Worm (Caenorhabditis elegans) whole organism, young adult: ENCODE data around the gene twk-31.
A peak's percentile ranks its signal among the peaks of the same experiment; 100 is the strongest.

Source experiments
- B0336.3 ChIP-seq: fragments of 200-800 bp; sonication (Bioruptor generic); IDR thresholded peaks from 2 replicates; pipeline ENCODE4 v1.3.6; 2022; ENCODE audit warnings: missing genetic modification characterization, missing compliant biosample characterization
- K11D2.4 ChIP-seq: fragments of 200-800 bp; sonication (Bioruptor generic); IDR thresholded peaks from 2 replicates; pipeline ENCODE4 v1.3.6; 2022; ENCODE audit warnings: missing genetic modification reagents, missing genetic modification characterization, missing compliant biosample characterization
- aptf-2 ChIP-seq: fragments of 200-800 bp; sonication (Bioruptor generic); conservative IDR thresholded peaks from 2 replicates; pipeline ENCODE4 v1.3.6; 2022; ENCODE audit warnings: missing genetic modification reagents, missing genetic modification characterization, missing compliant biosample characterization
- aptf-3 ChIP-seq: fragments of 200-800 bp; sonication (Bioruptor generic); IDR thresholded peaks from 2 replicates; pipeline ENCODE4 v1.3.6; 2022; ENCODE audit warnings: missing genetic modification characterization, missing compliant biosample characterization
- atf-7 ChIP-seq: sonication (generic microtip); optimal IDR thresholded peaks from 2 replicates; lab custom pipeline; 2017; ENCODE audit warnings: mild to moderate bottlenecking, missing genetic modification characterization, missing compliant biosample characterization
- attf-5 ChIP-seq: fragments of 200-800 bp; sonication (Bioruptor generic); optimal IDR thresholded peaks from 2 replicates; lab custom pipeline; 2018; ENCODE audit warnings: mild to moderate bottlenecking, missing genetic modification characterization, missing compliant biosample characterization
- bed-2 ChIP-seq: fragments of 200-800 bp; sonication (Bioruptor generic); IDR thresholded peaks from 2 replicates; pipeline ENCODE4 v1.3.6; 2022; ENCODE audit warnings: missing genetic modification reagents, missing genetic modification characterization, missing compliant biosample characterization
- cebp-1 ChIP-seq, 2 experiments: fragments of 200-800 bp in 1 of 2; sonication (Bioruptor generic) in 1 of 2; sonication (generic microtip) in 1 of 2; IDR thresholded peaks in 1 of 2; optimal IDR thresholded peaks in 1 of 2; 2 replicates each; pipeline versions ENCODE4 v1.3.6 to Lab custom; 2017 to 2022; ENCODE audit warnings: missing compliant biosample characterization in 2 of 2, missing genetic modification characterization in 2 of 2, mild to moderate bottlenecking in 1 of 2, missing genetic modification reagents in 1 of 2, moderate library complexity in 1 of 2
- cebp-2 ChIP-seq: fragments of 200-800 bp; sonication (Bioruptor generic); IDR thresholded peaks from 2 replicates; pipeline ENCODE4 v1.3.6; 2022; ENCODE audit warnings: missing genetic modification characterization, missing compliant biosample characterization
- ceh-79 ChIP-seq: sonication (generic microtip); optimal IDR thresholded peaks from 2 replicates; lab custom pipeline; 2017; ENCODE audit warnings: mild to moderate bottlenecking, missing genetic modification characterization, missing compliant biosample characterization
- ceh-91 ChIP-seq: fragments of 200-800 bp; sonication (Bioruptor generic); IDR thresholded peaks from 2 replicates; pipeline ENCODE4 v1.3.6; 2022; ENCODE audit warnings: missing genetic modification reagents, missing genetic modification characterization, missing compliant biosample characterization
- die-1 ChIP-seq: sonication (generic microtip); optimal IDR thresholded peaks from 2 replicates; lab custom pipeline; 2016; ENCODE audit warnings: missing genotype, mild to moderate bottlenecking, missing genetic modification characterization, missing compliant biosample characterization
- dox-1 ChIP-seq: fragments of 200-800 bp; sonication (Bioruptor generic); IDR thresholded peaks from 2 replicates; pipeline ENCODE4 v1.3.6; 2022; ENCODE audit warnings: missing genetic modification reagents, missing genetic modification characterization, missing compliant biosample characterization
- dpff-1 ChIP-seq: sonication (generic microtip); optimal IDR thresholded peaks from 2 replicates; lab custom pipeline; 2017; ENCODE audit warnings: mild to moderate bottlenecking, missing genetic modification characterization, missing compliant biosample characterization
- efl-1 ChIP-seq: fragments of 150-350 bp; optimal IDR thresholded peaks from 2 replicates; lab custom pipeline; 2014; ENCODE audit warnings: missing biosample characterization, missing genetic modification reagents, missing genetic modification characterization
- egrh-3 ChIP-seq: fragments of 200-800 bp; sonication (Bioruptor generic); IDR thresholded peaks from 2 replicates; pipeline ENCODE4 v1.3.6; 2022; ENCODE audit warnings: missing genetic modification reagents, missing genetic modification characterization, missing compliant biosample characterization
- ekl-4 ChIP-seq: fragments of 200-800 bp; sonication (Bioruptor generic); IDR thresholded peaks from 2 replicates; pipeline ENCODE4 v1.3.6; 2022; ENCODE audit warnings: missing genetic modification reagents, missing genetic modification characterization, missing compliant biosample characterization
- hmg-1.2 ChIP-seq: fragments of 200-800 bp; sonication (Bioruptor generic); IDR thresholded peaks from 2 replicates; pipeline ENCODE4 v1.3.6; 2022; ENCODE audit warnings: missing genetic modification reagents, missing genetic modification characterization, missing compliant biosample characterization
- let-526 ChIP-seq: fragments of 200-800 bp; sonication (Bioruptor generic); IDR thresholded peaks from 2 replicates; pipeline ENCODE4 v1.3.6; 2022; ENCODE audit warnings: missing genetic modification reagents, missing genetic modification characterization, missing compliant biosample characterization
- let-607 ChIP-seq, 2 experiments: fragments of 200-800 bp in 1 of 2; sonication (Bioruptor generic) in 1 of 2; sonication (generic microtip) in 1 of 2; optimal IDR thresholded peaks; 2 replicates each; lab custom pipeline; 2016 to 2018; ENCODE audit warnings: mild to moderate bottlenecking in 2 of 2, missing compliant biosample characterization in 2 of 2, missing genetic modification characterization in 2 of 2, moderate library complexity in 2 of 2, missing genotype in 1 of 2
- lin-40 ChIP-seq: sonication (generic microtip); optimal IDR thresholded peaks from 2 replicates; lab custom pipeline; 2016; ENCODE audit warnings: missing genetic modification characterization, mild to moderate bottlenecking, missing compliant biosample characterization, missing genotype, missing genetic modification reagents
- madf-10 ChIP-seq: sonication (generic microtip); optimal IDR thresholded peaks from 2 replicates; lab custom pipeline; 2016; ENCODE audit warnings: mild to moderate bottlenecking, missing genetic modification characterization, missing compliant biosample characterization
- madf-6 ChIP-seq: fragments of 200-800 bp; sonication (Bioruptor generic); IDR thresholded peaks from 2 replicates; pipeline ENCODE4 v1.3.6; 2022; ENCODE audit warnings: missing genetic modification reagents, missing genetic modification characterization, missing compliant biosample characterization
- mcd-1 ChIP-seq: fragments of 200-800 bp; sonication (Bioruptor generic); IDR thresholded peaks from 2 replicates; pipeline ENCODE4 v1.3.6; 2022; ENCODE audit warnings: missing genetic modification reagents, missing genetic modification characterization, missing compliant biosample characterization
- mxl-1 ChIP-seq: sonication (generic microtip); optimal IDR thresholded peaks from 2 replicates; lab custom pipeline; 2016; ENCODE audit warnings: missing genetic modification characterization, missing compliant biosample characterization
- nfya-2 ChIP-seq: fragments of 200-800 bp; sonication (Bioruptor generic); IDR thresholded peaks from 2 replicates; pipeline ENCODE4 v1.3.6; 2022; ENCODE audit warnings: missing genetic modification reagents, missing genetic modification characterization, missing compliant biosample characterization
- nfyb-1 ChIP-seq: fragments of 200-800 bp; sonication (Bioruptor generic); IDR thresholded peaks from 2 replicates; pipeline ENCODE4 v1.3.6; 2022; ENCODE audit warnings: missing genetic modification reagents, missing genetic modification characterization, missing compliant biosample characterization
- nhr-27 ChIP-seq: fragments of 200-800 bp; sonication (Bioruptor generic); optimal IDR thresholded peaks from 2 replicates; lab custom pipeline; 2018; ENCODE audit warnings: mild to moderate bottlenecking, missing genetic modification characterization, moderate library complexity, missing compliant biosample characterization
- pbrm-1 ChIP-seq: fragments of 200-800 bp; sonication (Bioruptor generic); IDR thresholded peaks from 2 replicates; pipeline ENCODE4 v1.3.6; 2022; ENCODE audit warnings: missing genetic modification reagents, missing genetic modification characterization, missing compliant biosample characterization
- rcor-1 ChIP-seq: fragments of 200-800 bp; sonication (Bioruptor generic); IDR thresholded peaks from 2 replicates; pipeline ENCODE4 v1.3.6; 2022; ENCODE audit warnings: missing genetic modification reagents, missing genetic modification characterization, missing compliant biosample characterization
- rec-8 ChIP-seq, 2 experiments: sonication (generic microtip); optimal IDR thresholded peaks; 2 replicates each; lab custom pipeline; 2016; ENCODE audit warnings: mild to moderate bottlenecking in 2 of 2, missing genetic modification characterization in 2 of 2, missing genetic modification reagents in 2 of 2, missing genotype in 2 of 2, missing biosample characterization in 1 of 2, missing compliant biosample characterization in 1 of 2, moderate library complexity in 1 of 2
- repo-1 ChIP-seq: sonication (generic microtip); optimal IDR thresholded peaks from 2 replicates; lab custom pipeline; 2017; ENCODE audit warnings: mild to moderate bottlenecking, missing genetic modification characterization, missing compliant biosample characterization
- snpc-1.3 ChIP-seq: sonication (generic microtip); optimal IDR thresholded peaks from 2 replicates; lab custom pipeline; 2017; ENCODE audit warnings: missing genetic modification characterization, mild to moderate bottlenecking, missing compliant biosample characterization, antibody characterized with exemption, moderate library complexity, missing genotype, missing genetic modification reagents; ENCODE audit not compliant: insufficient read depth
- sptf-2 ChIP-seq: fragments of 200-800 bp; sonication (Bioruptor generic); optimal IDR thresholded peaks from 2 replicates; lab custom pipeline; 2018; ENCODE audit warnings: mild to moderate bottlenecking, missing genetic modification characterization, missing compliant biosample characterization
- tbx-9 ChIP-seq: sonication (generic microtip); optimal IDR thresholded peaks from 2 replicates; lab custom pipeline; 2016; ENCODE audit warnings: borderline replicate concordance, missing genetic modification characterization, inconsistent platforms, missing compliant biosample characterization
- xnd-1 ChIP-seq: sonication (generic microtip); optimal IDR thresholded peaks from 2 replicates; lab custom pipeline; 2016; ENCODE audit warnings: missing genotype, missing genetic modification reagents, missing genetic modification characterization, missing compliant biosample characterization
- zfh-2 ChIP-seq: fragments of 200-800 bp; sonication (Bioruptor generic); conservative IDR thresholded peaks from 2 replicates; pipeline ENCODE4 v1.3.6; 2022; ENCODE audit warnings: missing genetic modification reagents, missing genetic modification characterization, missing compliant biosample characterization
- ztf-25 ChIP-seq: fragments of 200-800 bp; sonication (Bioruptor generic); IDR thresholded peaks from 2 replicates; pipeline ENCODE4 v1.3.6; 2022; ENCODE audit warnings: missing genetic modification reagents, missing genetic modification characterization, missing compliant biosample characterization

twk-31 gene

DNA sequence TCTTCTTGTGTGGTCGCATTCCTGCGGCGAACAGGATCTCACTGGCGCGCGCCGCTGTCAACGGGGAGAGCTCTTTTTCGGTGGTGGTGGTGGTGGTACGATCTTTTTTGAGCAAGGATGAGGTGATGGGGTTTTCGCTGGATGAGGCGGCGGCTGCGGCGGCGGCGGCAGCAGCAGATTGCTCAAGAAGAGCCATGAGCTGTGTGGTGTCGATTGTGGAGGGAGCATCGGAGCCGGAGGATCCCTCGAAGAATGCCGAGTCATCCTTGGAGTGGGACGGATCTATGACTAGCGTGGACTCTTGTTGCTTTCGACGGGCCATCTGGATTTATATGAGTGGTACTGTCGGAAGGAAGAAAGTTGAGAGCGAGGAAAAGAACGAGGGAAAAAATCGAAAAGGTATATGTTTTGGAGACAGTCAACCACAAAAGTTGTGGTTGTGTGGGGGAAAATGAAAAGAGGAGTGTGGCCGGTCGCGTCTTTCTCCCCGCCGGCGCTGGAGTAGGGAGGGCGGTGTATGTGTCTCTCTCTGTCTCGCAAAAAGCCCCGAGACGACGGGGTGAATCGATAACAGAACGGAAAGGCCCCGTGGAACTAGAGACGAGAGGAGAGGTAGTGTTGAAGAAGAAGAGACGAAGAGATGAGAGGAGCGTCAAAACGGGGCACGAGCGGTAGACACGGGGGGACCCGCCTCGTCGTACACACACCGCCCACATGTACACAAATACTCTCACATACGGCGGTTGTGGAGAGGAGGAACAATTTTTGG, 56.1 kb downstream of the twk-31 start (continued):
- TF ChIP-seq bed-2 (GFP tag; lab: Robert Waterston, UW) (no peak), nfyb-1 (GFP tag; lab: Robert Waterston, UW) (no peak), tbx-9 (no peak), aptf-3 (GFP tag; lab: Robert Waterston, UW) (no peak), rcor-1 (GFP tag; lab: Robert Waterston, UW) (no peak), rec-8 (tag; optimal IDR thresholded peaks at IDR 0.05; lab: Kevin White, UChicago) (no peak), let-607 (tag; optimal IDR thresholded peaks at IDR 0.05; lab: Kevin White, UChicago) (peak in 1 of 2 experiments; percentile 1), sptf-2 (GFP tag; lab: Kevin White, UChicago) (no peak), madf-6 (GFP tag; lab: Robert Waterston, UW) (no peak; the same call in none of the 2 replicates), let-526 (no peak), nhr-27 (tag; lab: Kevin White, UChicago) (no peak), attf-5 (no peak), snpc-1.3 (tag; lab: Kevin White, UChicago) (no peak), ceh-79 (tag; lab: Kevin White, UChicago) (no peak), atf-7 (tag; lab: Kevin White, UChicago) (no peak), ekl-4 (GFP tag; lab: Robert Waterston, UW) (no peak), cebp-1 (GFP tag; IDR thresholded peaks at IDR 0.05; lab: Robert Waterston, UW) (no peak), cebp-1 (tag; optimal IDR thresholded peaks at IDR 0.05; lab: Kevin White, UChicago) (peak; percentile 18), pbrm-1 (GFP tag; lab: Robert Waterston, UW) (no peak), nfya-2 (GFP tag; lab: Robert Waterston, UW) (no peak), die-1 (tag; lab: Kevin White, UChicago) (no peak), dpff-1 (tag; lab: Kevin White, UChicago) (no peak), ceh-91 (GFP tag; lab: Robert Waterston, UW) (no peak), mxl-1 (no peak), hmg-1.2 (GFP tag; lab: Robert Waterston, UW) (peak; percentile 75; the same call in 1 of the 2 replicates), madf-10 (tag; lab: Kevin White, UChicago) (no peak), repo-1 (tag; lab: Kevin White, UChicago) (no peak), xnd-1 (tag; lab: Kevin White, UChicago) (no peak), aptf-2 (GFP tag; lab: Robert Waterston, UW) (no peak), efl-1 (GFP tag; lab: Kevin White, UChicago) (no peak), K11D2.4 (GFP tag; lab: Robert Waterston, UW) (no peak), B0336.3 (no peak), lin-40 (no peak), dox-1 (GFP tag; lab: Robert Waterston, UW) (no peak)
- TF ChIP-seq, all 124 proteins: peak for 9

DNA sequence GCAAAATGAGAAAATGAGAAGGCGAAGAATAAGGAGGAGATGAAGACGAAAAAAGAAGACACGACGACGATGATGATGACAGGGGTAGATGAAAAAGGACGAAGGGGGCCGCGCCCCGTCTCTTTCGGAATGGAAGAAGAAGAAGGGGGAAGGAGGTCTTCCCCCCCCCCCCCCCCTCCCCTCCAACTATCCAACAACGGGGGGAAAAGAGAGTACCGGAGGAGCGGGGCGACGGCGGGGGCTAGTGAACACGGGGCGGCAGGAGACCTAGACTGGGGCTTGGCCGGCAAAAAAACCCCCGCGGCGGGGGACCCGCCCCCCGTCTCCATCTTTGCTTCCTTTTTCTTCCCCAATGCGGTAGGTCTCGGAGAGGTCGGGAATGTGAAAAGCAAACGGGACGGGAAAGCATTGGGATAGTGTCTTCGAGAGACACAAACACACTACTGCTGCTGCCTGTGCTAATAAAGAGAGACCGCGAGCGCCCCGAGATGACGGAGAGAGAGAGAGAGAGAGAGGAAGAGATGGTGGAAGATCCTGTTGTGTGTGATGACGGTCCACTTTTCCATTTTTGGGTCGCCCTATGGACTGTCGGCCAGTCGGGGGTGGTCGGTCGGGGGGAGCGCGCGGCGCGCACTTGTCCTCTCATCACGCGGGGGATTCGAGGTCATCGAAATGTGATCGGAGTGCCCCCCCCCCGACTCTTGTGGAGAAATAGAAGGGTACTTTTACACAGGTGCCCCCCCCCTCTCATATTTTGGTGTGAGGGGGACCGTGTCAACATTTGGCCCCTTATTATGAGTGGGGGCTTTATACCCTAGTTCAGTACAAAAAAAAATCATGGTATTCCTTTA, 57.4 kb downstream of the twk-31 start:
- no peak for TF ChIP-seq cebp-1 (GFP tag; IDR thresholded peaks at IDR 0.05; lab: Robert Waterston, UW)
- peak; percentile 32 for TF ChIP-seq cebp-1 (tag; optimal IDR thresholded peaks at IDR 0.05; lab: Kevin White, UChicago)
- peak; percentile 18; the same call in 1 of the 2 replicates for TF ChIP-seq dox-1 (GFP tag; lab: Robert Waterston, UW)
- TF ChIP-seq mcd-1 (GFP tag; lab: Robert Waterston, UW) = peak; percentile 65
- TF ChIP-seq zfh-2 (GFP tag; lab: Robert Waterston, UW) = peak; percentile 97
- TF ChIP-seq cebp-2 (GFP tag; lab: Robert Waterston, UW) = 0 out of 2 replicates have a peak, but pooled peaks have one; percentile 19
- TF ChIP-seq ceh-91 (GFP tag; lab: Robert Waterston, UW) = no peak
- peak; percentile 99 for TF ChIP-seq egrh-3 (GFP tag; lab: Robert Waterston, UW)
- peak; percentile 18; the same call in 1 of the 2 replicates for TF ChIP-seq hmg-1.2 (GFP tag; lab: Robert Waterston, UW)
- no peak for TF ChIP-seq ztf-25 (GFP tag; lab: Robert Waterston, UW)
- TF ChIP-seq, all 124 proteins: peak for 7
